Worm (Caenorhabditis elegans): ENCODE data around the gene T07A5.7.

Gene T07A5.7

DNA sequence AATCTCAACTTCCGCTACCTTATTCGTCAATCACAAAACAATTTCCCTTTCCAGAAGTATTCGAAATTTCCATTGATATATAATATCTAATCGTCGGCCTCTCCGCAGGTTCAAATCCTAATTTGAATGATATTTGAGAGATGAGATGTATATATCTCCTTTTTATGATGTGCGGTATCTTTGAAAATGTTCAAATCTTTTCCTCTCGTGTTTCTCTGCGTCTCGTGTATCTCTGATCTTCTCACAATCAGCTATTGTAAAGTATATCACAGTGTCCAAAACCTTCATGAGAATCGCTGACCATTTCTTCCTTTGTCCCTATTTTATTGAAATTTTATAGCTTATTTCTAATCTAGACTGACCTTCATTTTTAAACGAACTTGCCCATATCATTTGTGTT is 21.1 kb downstream of the T07A5.7 start:
- TF ChIP-seq mls-2 (tag; optimal IDR thresholded peaks at IDR 0.05) (no peak), nhr-237 (tag; optimal IDR thresholded peaks at IDR 0.05) (no peak), elt-1 (tag; optimal IDR thresholded peaks at IDR 0.05; ENCODE audit: borderline replicate concordance, insufficient read depth) (no peak), unc-62 (GFP tag; optimal IDR thresholded peaks at IDR 0.05) (no peak), mab-5 (tag; optimal IDR thresholded peaks at IDR 0.05) (no peak), nhr-12 (tag; optimal IDR thresholded peaks at IDR 0.05) (no peak), sem-2 (GFP tag; optimal IDR thresholded peaks at IDR 0.05) (no peak), blmp-1 (tag; optimal IDR thresholded peaks at IDR 0.05) (no peak), ceh-83 (GFP tag; optimal IDR thresholded peaks at IDR 0.05) (no peak), ham-2 (GFP tag; optimal IDR thresholded peaks at IDR 0.05) (no peak), nhr-28 (tag; optimal IDR thresholded peaks at IDR 0.05) (no peak), drap-1 (GFP tag; optimal IDR thresholded peaks at IDR 0.05) (no peak), sptf-1 (tag; optimal IDR thresholded peaks at IDR 0.05) (no peak)

DNA sequence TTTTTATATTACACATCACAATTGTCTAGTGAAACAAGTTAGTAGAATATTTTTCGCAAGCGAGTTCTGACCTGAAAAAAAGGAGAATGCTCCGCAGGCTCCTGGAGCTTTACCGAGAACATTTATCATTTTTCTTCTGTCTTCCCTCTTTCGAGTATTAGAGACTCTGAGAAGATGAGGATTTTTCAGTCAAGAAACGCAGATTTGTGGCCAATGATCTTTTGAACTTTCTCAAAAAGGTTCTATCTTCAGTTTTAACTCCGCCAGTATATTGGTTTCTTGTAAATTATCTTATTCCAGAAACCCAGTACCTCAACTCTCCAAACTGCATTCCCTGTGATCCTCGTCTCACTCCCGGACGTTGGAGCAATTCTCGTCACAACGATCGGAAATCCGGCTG is 25.3 kb downstream of the T07A5.7 start, which contains the start of gene K10G9.2:
Gene K10G9.2 (plus strand): TSS at position 301 of the 400 bp plus-strand sequence.
- TF ChIP-seq nhr-237 (tag; optimal IDR thresholded peaks at IDR 0.05), result no peak
- no peak for TF ChIP-seq M03D4.4 (tag; optimal IDR thresholded peaks at IDR 0.05)

DNA sequence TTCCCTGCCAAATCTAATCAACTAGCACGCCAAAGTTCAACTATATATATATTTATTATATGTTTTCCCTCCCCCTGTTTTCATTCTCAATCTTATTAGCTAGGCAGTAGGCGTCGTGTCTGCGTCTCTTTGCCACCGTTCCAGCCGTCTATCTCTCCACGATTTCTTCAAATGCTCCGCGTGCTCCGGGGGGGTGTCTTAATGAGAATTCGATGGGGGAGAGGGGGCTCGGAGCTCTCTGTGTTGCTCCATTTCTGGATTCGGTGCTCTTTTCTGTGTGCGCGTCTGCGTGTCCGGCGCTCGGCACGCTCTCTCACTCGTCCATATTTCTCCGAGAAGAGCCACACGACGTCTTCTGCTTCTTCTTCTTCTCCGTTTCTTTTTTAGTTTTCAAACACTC is 26.7 kb downstream of the T07A5.7 start:
- no peak for TF ChIP-seq elt-3 (tag; optimal IDR thresholded peaks at IDR 0.05)
- TF ChIP-seq flh-1 (GFP tag; optimal IDR thresholded peaks at IDR 0.05), result no peak
- no peak for TF ChIP-seq hlh-1 (tag; optimal IDR thresholded peaks at IDR 0.05)
- TF ChIP-seq nhr-12 (tag; optimal IDR thresholded peaks at IDR 0.05), result no peak
- TF ChIP-seq mls-2 (tag; optimal IDR thresholded peaks at IDR 0.05), result peak; percentile 69
- no peak for TF ChIP-seq bed-3 (GFP tag; optimal IDR thresholded peaks at IDR 0.05)
- TF ChIP-seq nhr-2 (tag; optimal IDR thresholded peaks at IDR 0.05), result no peak
- no peak for TF ChIP-seq snpc-4 (tag; optimal IDR thresholded peaks at IDR 0.05)
- TF ChIP-seq elt-1 (tag; optimal IDR thresholded peaks at IDR 0.05; ENCODE audit: borderline replicate concordance, insufficient read depth), result no peak
- no peak for TF ChIP-seq tbx-8 (GFP tag; optimal IDR thresholded peaks at IDR 0.05)
- peak; percentile 0 for TF ChIP-seq lsy-2 (tag; optimal IDR thresholded peaks at IDR 0.05)
- TF ChIP-seq cnd-1 (tag; optimal IDR thresholded peaks at IDR 0.05), result no peak
- TF ChIP-seq sptf-1 (tag; optimal IDR thresholded peaks at IDR 0.05), result peak; percentile 45
- no peak for TF ChIP-seq nhr-76 (tag; optimal IDR thresholded peaks at IDR 0.05)
- TF ChIP-seq unc-120 (tag; optimal IDR thresholded peaks at IDR 0.05; ENCODE audit: poor library complexity, severe bottlenecking), result peak; percentile 68
- TF ChIP-seq unc-62 (GFP tag; optimal IDR thresholded peaks at IDR 0.05), result no peak
- no peak for TF ChIP-seq ztf-11 (tag; optimal IDR thresholded peaks at IDR 0.05)
- TF ChIP-seq pha-4 (tag; optimal IDR thresholded peaks at IDR 0.05), result no peak
- no peak for TF ChIP-seq nhr-28 (tag; optimal IDR thresholded peaks at IDR 0.05)
- TF ChIP-seq M03D4.4 (tag; optimal IDR thresholded peaks at IDR 0.05), result peak; percentile 38
- no peak for TF ChIP-seq ceh-43 (GFP tag; optimal IDR thresholded peaks at IDR 0.05)
- no peak for TF ChIP-seq ceh-39 (tag; optimal IDR thresholded peaks at IDR 0.05)
- no peak for TF ChIP-seq ceh-83 (GFP tag; optimal IDR thresholded peaks at IDR 0.05)
- no peak for TF ChIP-seq unc-39 (tag; optimal IDR thresholded peaks at IDR 0.05)
- no peak for TF ChIP-seq ham-2 (GFP tag; optimal IDR thresholded peaks at IDR 0.05)
- peak; percentile 99 for TF ChIP-seq ces-1 (GFP tag; optimal IDR thresholded peaks at IDR 0.05)
- TF ChIP-seq blmp-1 (tag; optimal IDR thresholded peaks at IDR 0.05), result no peak
- TF ChIP-seq nhr-237 (tag; optimal IDR thresholded peaks at IDR 0.05), result no peak
- TF ChIP-seq mab-5 (tag; optimal IDR thresholded peaks at IDR 0.05), result no peak
- no peak for TF ChIP-seq zip-8 (tag; optimal IDR thresholded peaks at IDR 0.05)
- no peak for TF ChIP-seq drap-1 (GFP tag; optimal IDR thresholded peaks at IDR 0.05)
- no peak for TF ChIP-seq mep-1 (tag; optimal IDR thresholded peaks at IDR 0.05)
- no peak for TF ChIP-seq lin-32 (GFP tag; optimal IDR thresholded peaks at IDR 0.05)
- no peak for TF ChIP-seq sem-2 (GFP tag; optimal IDR thresholded peaks at IDR 0.05)
- no peak for TF ChIP-seq lin-13 (tag; optimal IDR thresholded peaks at IDR 0.05)

DNA sequence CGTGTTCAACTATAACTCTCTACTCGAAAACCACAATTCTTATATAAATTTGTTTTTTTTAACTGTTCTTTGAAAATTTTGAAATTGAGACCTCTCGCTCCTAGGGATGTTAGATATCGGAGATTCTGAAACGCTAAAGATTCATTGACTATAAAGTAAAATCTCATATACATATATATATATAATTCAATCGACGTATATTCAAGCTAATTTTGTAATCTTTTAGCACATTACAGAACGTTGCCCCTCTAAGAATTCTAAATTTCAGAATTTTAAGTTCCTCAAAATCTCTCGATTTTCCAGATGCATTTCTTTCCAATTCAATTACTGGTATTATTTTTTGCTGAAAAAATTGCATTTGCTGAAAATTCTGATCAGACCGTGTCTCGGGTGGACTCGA is 32.1 kb downstream of the T07A5.7 start, which contains the start of gene pad-2:
Gene pad-2 (plus strand): TSS at position 301 of the 400 bp plus-strand sequence.
- TF ChIP-seq blmp-1 (tag; optimal IDR thresholded peaks at IDR 0.05) (no peak), mab-5 (tag; optimal IDR thresholded peaks at IDR 0.05) (no peak), ham-2 (GFP tag; optimal IDR thresholded peaks at IDR 0.05) (no peak), lin-13 (tag; optimal IDR thresholded peaks at IDR 0.05) (no peak), ceh-39 (tag; optimal IDR thresholded peaks at IDR 0.05) (no peak), mls-2 (tag; optimal IDR thresholded peaks at IDR 0.05) (no peak), ces-1 (GFP tag; optimal IDR thresholded peaks at IDR 0.05) (no peak), drap-1 (GFP tag; optimal IDR thresholded peaks at IDR 0.05) (no peak)
